Worm (Caenorhabditis elegans) whole organism, mixed stage, embryonic: ENCODE results near the gene tat-1.

Experiments used
- ceh-83 ChIP-seq: fragments of 200-800 bp; sonication (Bioruptor generic); optimal IDR thresholded peaks from 2 replicates; lab custom pipeline; 2018; ENCODE audit warnings: mild to moderate bottlenecking, missing genetic modification characterization, missing compliant biosample characterization
- cnd-1 ChIP-seq: fragments of 200-800 bp; sonication (Bioruptor generic); optimal IDR thresholded peaks from 2 replicates; lab custom pipeline; 2018; ENCODE audit warnings: mild to moderate bottlenecking, missing genetic modification characterization, missing compliant biosample characterization
- elt-3 ChIP-seq: fragments of 150-350 bp; optimal IDR thresholded peaks from 2 replicates; lab custom pipeline; 2014; ENCODE audit warnings: missing biosample characterization, missing genetic modification characterization
- nhr-12 ChIP-seq: fragments of 150-350 bp; optimal IDR thresholded peaks from 2 replicates; lab custom pipeline; 2014; ENCODE audit warnings: missing biosample characterization, missing genetic modification characterization
- snpc-4 ChIP-seq: fragments of 150-350 bp; optimal IDR thresholded peaks from 2 replicates; lab custom pipeline; 2014; ENCODE audit warnings: missing biosample characterization, missing genetic modification characterization
- sptf-1 ChIP-seq: sonication (generic microtip); optimal IDR thresholded peaks from 2 replicates; lab custom pipeline; 2017; ENCODE audit warnings: mild to moderate bottlenecking, missing genetic modification characterization, moderate library complexity, missing compliant biosample characterization
- ztf-11 ChIP-seq: fragments of 150-350 bp; optimal IDR thresholded peaks from 2 replicates; lab custom pipeline; 2014; ENCODE audit warnings: missing biosample characterization, missing genetic modification characterization

ce11 chrIII:12399709-12400108 lies 21.8 kb downstream of the tat-1 start:
- TF ChIP-seq sptf-1 (tag; lab: Kevin White, UChicago) (peak; percentile 84), nhr-12 (no peak), elt-3 (tag; lab: Kevin White, UChicago) (no peak), snpc-4 (tag; lab: Kevin White, UChicago) (no peak), cnd-1 (tag; lab: Kevin White, UChicago) (peak; percentile 46), ceh-83 (GFP tag; lab: Kevin White, UChicago) (no peak), ztf-11 (no peak)
